Fruit fly (Drosophila melanogaster) whole organism, embryonic: ENCODE data around the gene CG34288.

ENCODE experiments used
- Adf1 ChIP-seq: fragments of 200-800 bp; sonication (Bioruptor generic); IDR thresholded peaks from 2 replicates; pipeline ENCODE4 v1.3.6; 2022; ENCODE audit warnings: missing biosample characterization, missing genetic modification characterization
- Atf-2 ChIP-seq: fragments of 200-800 bp; sonication (Bioruptor generic); optimal IDR thresholded peaks from 2 replicates; lab custom pipeline; 2016; ENCODE audit warnings: missing biosample characterization, missing genetic modification characterization
- CG10979 ChIP-seq: fragments of 200-800 bp; sonication (Bioruptor generic); optimal IDR thresholded peaks from 2 replicates; lab custom pipeline; 2018; ENCODE audit warnings: missing biosample characterization, mild to moderate bottlenecking, missing genetic modification characterization, moderate library complexity
- CG11695 ChIP-seq: fragments of 200-800 bp; sonication (Bioruptor generic); IDR thresholded peaks from 3 replicates; pipeline ENCODE4 v1.3.6; 2022; ENCODE audit warnings: missing biosample characterization, missing genetic modification characterization
- CG1233 ChIP-seq: fragments of 200-800 bp; sonication (Bioruptor generic); optimal IDR thresholded peaks from 4 replicates; lab custom pipeline; 2018; ENCODE audit warnings: missing biosample characterization, mild to moderate bottlenecking, missing genetic modification characterization
- CG12769 ChIP-seq: fragments of 200-800 bp; sonication (Bioruptor generic); optimal IDR thresholded peaks from 2 replicates; lab custom pipeline; 2019; ENCODE audit warnings: missing biosample characterization, mild to moderate bottlenecking, missing genetic modification characterization, moderate library complexity
- CG14014 ChIP-seq: fragments of 200-800 bp; sonication (Bioruptor generic); IDR thresholded peaks from 2 replicates; pipeline ENCODE4 v1.3.6; 2022; ENCODE audit warnings: missing biosample characterization, missing genetic modification characterization
- CG14050 ChIP-seq: fragments of 200-800 bp; sonication (Bioruptor generic); IDR thresholded peaks from 3 replicates; pipeline ENCODE4 v1.3.6; 2022; ENCODE audit warnings: missing biosample characterization, missing genetic modification characterization
- CG15269 ChIP-seq: fragments of 200-800 bp; sonication (Bioruptor generic); optimal IDR thresholded peaks from 2 replicates; lab custom pipeline; 2018; ENCODE audit warnings: missing biosample characterization, mild to moderate bottlenecking, missing genetic modification characterization, moderate library complexity
- CG2116 ChIP-seq: fragments of 200-800 bp; sonication (Bioruptor generic); optimal IDR thresholded peaks from 3 replicates; lab custom pipeline; 2018; ENCODE audit warnings: missing biosample characterization, mild to moderate bottlenecking, missing genetic modification characterization
- CG2202 ChIP-seq: fragments of 200-800 bp; sonication (Bioruptor generic); optimal IDR thresholded peaks from 2 replicates; lab custom pipeline; 2018; ENCODE audit warnings: missing biosample characterization, mild to moderate bottlenecking, missing genetic modification characterization
- CG30403 ChIP-seq: fragments of 200-800 bp; sonication (Bioruptor generic); optimal IDR thresholded peaks from 3 replicates; lab custom pipeline; 2016; ENCODE audit warnings: missing biosample characterization, missing genetic modification characterization
- CG4707 ChIP-seq: fragments of 200-800 bp; sonication (Bioruptor generic); optimal IDR thresholded peaks from 2 replicates; lab custom pipeline; 2018; ENCODE audit warnings: missing biosample characterization, mild to moderate bottlenecking, missing genetic modification characterization, moderate library complexity
- CG7928 ChIP-seq: fragments of 200-800 bp; sonication (Bioruptor generic); optimal IDR thresholded peaks from 2 replicates; lab custom pipeline; 2017; ENCODE audit warnings: missing biosample characterization, mild to moderate bottlenecking, missing genetic modification characterization
- CG8290 ChIP-seq, 3 experiments: fragments of 200-800 bp; sonication (Bioruptor generic); optimal IDR thresholded peaks; 2 replicates each; lab custom pipeline; 2016 to 2019; ENCODE audit warnings: missing biosample characterization in 3 of 3, missing genetic modification characterization in 3 of 3, mild to moderate bottlenecking in 2 of 3, moderate library complexity in 1 of 3
- CG9797 ChIP-seq: fragments of 200-800 bp; sonication (Bioruptor generic); optimal IDR thresholded peaks from 3 replicates; lab custom pipeline; 2018; ENCODE audit warnings: missing biosample characterization, mild to moderate bottlenecking, missing genetic modification characterization
- Ets65A ChIP-seq: fragments of 200-800 bp; sonication (Bioruptor generic); peaks from one replicate; lab custom pipeline; 2016; ENCODE audit warnings: missing biosample characterization, missing genetic modification characterization
- Fer3 ChIP-seq: fragments of 200-800 bp; sonication (Bioruptor generic); optimal IDR thresholded peaks from 2 replicates; lab custom pipeline; 2018; ENCODE audit warnings: missing biosample characterization, mild to moderate bottlenecking, missing genetic modification characterization, moderate library complexity
- Hey ChIP-seq: fragments of 200-800 bp; sonication (Bioruptor generic); optimal IDR thresholded peaks from 3 replicates; lab custom pipeline; 2018; ENCODE audit warnings: missing biosample characterization, mild to moderate bottlenecking, missing genetic modification characterization
- Sox102F ChIP-seq: fragments of 200-800 bp; sonication (Bioruptor generic); optimal IDR thresholded peaks from 2 replicates; lab custom pipeline; 2018; ENCODE audit warnings: missing biosample characterization, mild to moderate bottlenecking, missing genetic modification characterization, moderate library complexity
- Sry-δ ChIP-seq: fragments of 200-800 bp; sonication (Bioruptor generic); optimal IDR thresholded peaks from 2 replicates; lab custom pipeline; 2016; ENCODE audit warnings: missing biosample characterization, missing genetic modification characterization
- Ssrp ChIP-seq: fragments of 200-800 bp; sonication (Bioruptor generic); optimal IDR thresholded peaks from 2 replicates; lab custom pipeline; 2018; ENCODE audit warnings: missing biosample characterization, mild to moderate bottlenecking, missing genetic modification characterization, moderate library complexity
- Tbp ChIP-seq: fragments of >200 bp; optimal IDR thresholded peaks from 2 replicates; lab custom pipeline; 2018; ENCODE audit warnings: missing biosample characterization, missing genetic modification characterization
- YL-1 ChIP-seq: fragments of 200-800 bp; sonication (Bioruptor generic); optimal IDR thresholded peaks from 3 replicates; lab custom pipeline; 2017; ENCODE audit warnings: missing biosample characterization, mild to moderate bottlenecking, missing genetic modification characterization
- abd-A ChIP-seq: fragments of 200-800 bp; sonication (Bioruptor generic); optimal IDR thresholded peaks from 3 replicates; lab custom pipeline; 2019; ENCODE audit warnings: missing biosample characterization, mild to moderate bottlenecking, missing genetic modification characterization, moderate library complexity
- cg ChIP-seq: fragments of 200-800 bp; sonication (Bioruptor generic); optimal IDR thresholded peaks from 3 replicates; lab custom pipeline; 2019; ENCODE audit warnings: missing biosample characterization, mild to moderate bottlenecking, missing genetic modification characterization, moderate library complexity
- chn ChIP-seq: fragments of 200-800 bp; sonication (Bioruptor generic); optimal IDR thresholded peaks from 2 replicates; lab custom pipeline; 2016; ENCODE audit warnings: missing biosample characterization, missing genetic modification characterization
- crp ChIP-seq, 2 experiments: fragments of 200-800 bp; sonication (Bioruptor generic); optimal IDR thresholded peaks; 2 replicates in 1 of 2; 3 replicates in 1 of 2; lab custom pipeline; 2017; ENCODE audit warnings: missing biosample characterization in 2 of 2, missing genetic modification characterization in 2 of 2, mild to moderate bottlenecking in 1 of 2, moderate library complexity in 1 of 2
- gcm ChIP-seq: fragments of 200-800 bp; sonication (Bioruptor generic); optimal IDR thresholded peaks from 2 replicates; lab custom pipeline; 2019; ENCODE audit warnings: missing biosample characterization, mild to moderate bottlenecking, missing genetic modification characterization, moderate library complexity
- gfzf ChIP-seq: fragments of 200-800 bp; sonication (Bioruptor generic); optimal IDR thresholded peaks from 2 replicates; lab custom pipeline; 2016; ENCODE audit warnings: missing biosample characterization, mild to moderate bottlenecking, missing genetic modification characterization, moderate library complexity
- gt ChIP-seq: fragments of 200-800 bp; sonication (Bioruptor generic); IDR thresholded peaks from 2 replicates; pipeline ENCODE4 v1.3.6; 2022; ENCODE audit warnings: missing biosample characterization, missing genetic modification characterization
- insv ChIP-seq, 2 experiments: fragments of 200-800 bp; sonication (Bioruptor generic); optimal IDR thresholded peaks; 3 replicates each; lab custom pipeline; 2016 to 2018; ENCODE audit warnings: missing biosample characterization in 2 of 2, missing genetic modification characterization in 2 of 2
- kay ChIP-seq: fragments of 200-800 bp; sonication (Bioruptor generic); optimal IDR thresholded peaks from 2 replicates; lab custom pipeline; 2016; ENCODE audit warnings: missing biosample characterization, missing genetic modification characterization
- ken ChIP-seq: fragments of 200-800 bp; sonication (Bioruptor generic); IDR thresholded peaks from 3 replicates; pipeline ENCODE4 v1.3.6; 2022; ENCODE audit warnings: missing biosample characterization, missing genetic modification characterization
- maf-S ChIP-seq: fragments of 200-800 bp; sonication (Bioruptor generic); optimal IDR thresholded peaks from 2 replicates; lab custom pipeline; 2016; ENCODE audit warnings: missing biosample characterization, missing genetic modification characterization
- nerfin-1 ChIP-seq: fragments of 200-800 bp; sonication (Bioruptor generic); optimal IDR thresholded peaks from 3 replicates; lab custom pipeline; 2019; ENCODE audit warnings: missing biosample characterization, mild to moderate bottlenecking, missing genetic modification characterization, moderate library complexity
- p53 ChIP-seq: fragments of 200-800 bp; sonication (Bioruptor generic); optimal IDR thresholded peaks from 2 replicates; lab custom pipeline; 2016; ENCODE audit warnings: missing biosample characterization, missing genetic modification characterization
- pan ChIP-seq, 4 experiments: fragments of >200 bp in 3 of 4; fragments of 200-800 bp in 1 of 4; sonication (Bioruptor generic) in 1 of 4; optimal IDR thresholded peaks in 3 of 4; IDR thresholded peaks in 1 of 4; 2 replicates each; pipeline versions ENCODE4 v1.3.6 to Lab custom; 2017 to 2022; ENCODE audit warnings: missing biosample characterization in 2 of 4, missing genetic modification characterization in 2 of 4, mixed read lengths in 1 of 4
- pfk ChIP-seq: fragments of 200-800 bp; sonication (Bioruptor generic); optimal IDR thresholded peaks from 2 replicates; lab custom pipeline; 2018; ENCODE audit warnings: missing biosample characterization, mild to moderate bottlenecking, missing genetic modification characterization, moderate library complexity
- pita ChIP-seq: fragments of 200-800 bp; sonication (Bioruptor generic); optimal IDR thresholded peaks from 2 replicates; lab custom pipeline; 2017; ENCODE audit warnings: missing biosample characterization, mild to moderate bottlenecking, missing genetic modification characterization
- repo ChIP-seq: fragments of 200-800 bp; sonication (Bioruptor generic); optimal IDR thresholded peaks from 2 replicates; lab custom pipeline; 2016; ENCODE audit warnings: missing biosample characterization, missing genetic modification characterization
- salm ChIP-seq: fragments of 200-800 bp; sonication (Bioruptor generic); optimal IDR thresholded peaks from 2 replicates; lab custom pipeline; 2018; ENCODE audit warnings: missing biosample characterization, mild to moderate bottlenecking, missing genetic modification characterization
- seq ChIP-seq: fragments of 200-800 bp; sonication (Bioruptor generic); IDR thresholded peaks from 2 replicates; pipeline ENCODE4 v1.3.6; 2022; ENCODE audit warnings: missing biosample characterization, missing genetic modification characterization
- so ChIP-seq: fragments of 200-800 bp; sonication (Bioruptor generic); IDR thresholded peaks from 3 replicates; pipeline ENCODE4 v1.3.6; 2022; ENCODE audit warnings: missing biosample characterization, missing genetic modification characterization
- tx ChIP-seq: fragments of 200-800 bp; sonication (Bioruptor generic); optimal IDR thresholded peaks from 2 replicates; lab custom pipeline; 2016; ENCODE audit warnings: missing biosample characterization, missing genetic modification characterization
- vvl ChIP-seq: fragments of 200-800 bp; sonication (Bioruptor generic); IDR thresholded peaks from 2 replicates; pipeline ENCODE4 v1.3.6; 2022; ENCODE audit warnings: missing biosample characterization, missing genetic modification characterization

CG34288 gene

dm6 chr3R:22464611-22465113 is 17.6 kb upstream of the CG34288 start, which contains the start of gene CG7054 (continued):
- TF ChIP-seq gcm (GFP tag; lab: Kevin White, UChicago), result peak; percentile 2
- no peak for TF ChIP-seq p53
- TF ChIP-seq kay (GFP tag; lab: Kevin White, UChicago), result peak; percentile 90
- TF ChIP-seq CG11695, result 0 out of 3 replicates have a peak, but pooled peaks have one; percentile 24
- peak; percentile 63 for TF ChIP-seq CG15269

- TF ChIP-seq Hey (no peak), Ets65A (GFP tag; lab: Kevin White, UChicago) (peak; percentile 16), Sry-δ (GFP tag; lab: Kevin White, UChicago) (no peak), Tbp (GFP tag; lab: Kevin White, UChicago) (no peak), tx (GFP tag; lab: Kevin White, UChicago) (no peak), seq (GFP tag; lab: Robert Waterston, UW) (no peak), CG10979 (tag; lab: Kevin White, UChicago) (no peak), crp (GFP tag; optimal IDR thresholded peaks at IDR 0.05; lab: Kevin White, UChicago) (peak in 1 of 2 experiments; percentile 25), CG30403 (peak; percentile 54), insv (GFP tag; optimal IDR thresholded peaks at IDR 0.05; lab: Kevin White, UChicago) (peak in 1 of 2 experiments; percentile 93), pita (GFP tag; lab: Kevin White, UChicago) (no peak), chn (GFP tag; lab: Kevin White, UChicago) (no peak), so (GFP tag; lab: Robert Waterston, UW) (no peak), CG14014 (no peak), Atf-2 (GFP tag; lab: Kevin White, UChicago) (no peak), Ssrp (tag; lab: Kevin White, UChicago) (no peak), repo (GFP tag; lab: Kevin White, UChicago) (no peak), ken (GFP tag; lab: Robert Waterston, UW) (no peak), YL-1 (GFP tag; lab: Kevin White, UChicago) (peak; percentile 72), salm (tag; lab: Kevin White, UChicago) (no peak), CG4707 (GFP tag; lab: Kevin White, UChicago) (no peak), maf-S (GFP tag; lab: Kevin White, UChicago) (no peak), pan (optimal IDR thresholded peaks at IDR 0.05; lab: Kevin White, UChicago) (no peak), pan (GFP tag; optimal IDR thresholded peaks at IDR 0.05 in 1 of 2, IDR thresholded peaks at IDR 0.05 in 1 of 2) (peak in 1 of 2 experiments; percentile 18), CG2202 (tag; lab: Kevin White, UChicago) (no peak), CG8290 (GFP tag; optimal IDR thresholded peaks at IDR 0.05; lab: Kevin White, UChicago) (no peak), CG8290 (tag; optimal IDR thresholded peaks at IDR 0.05; lab: Kevin White, UChicago) (no peak), abd-A (tag; lab: Kevin White, UChicago) (no peak), gfzf (peak; percentile 64), pfk (GFP tag; lab: Kevin White, UChicago) (no peak), Sox102F (GFP tag; lab: Kevin White, UChicago) (no peak), CG9797 (GFP tag; lab: Kevin White, UChicago) (peak; percentile 75), gt (no peak), CG1233 (GFP tag; lab: Kevin White, UChicago) (no peak), nerfin-1 (peak; percentile 26), CG14050 (GFP tag; lab: Robert Waterston, UW) (no peak), CG7928 (GFP tag; lab: Kevin White, UChicago) (no peak), cg (GFP tag; lab: Kevin White, UChicago) (no peak), CG2116 (peak; percentile 54), Fer3 (tag; lab: Kevin White, UChicago) (no peak), Adf1 (GFP tag; lab: Robert Waterston, UW) (no peak), CG12769 (tag; lab: Kevin White, UChicago) (no peak), vvl (no peak)
Measured at dm6 chr3R:22461673-22462585, 14.9 kb upstream of the CG34288 start, which contains the start of the genes Rpn7 and AP-2mu. Rpn7 (minus strand) TSS chr3R:22462054. AP-2mu (plus strand) TSS chr3R:22462455.
